Worm (Caenorhabditis elegans) whole organism, midembryonic: Measurements from ENCODE around the gene F02D8.9.
A peak's percentile ranks its signal among the peaks of the same experiment; 100 is the strongest.

Experiments used
- T22C8.4 ChIP-seq: fragments of 200-800 bp; sonication (Bioruptor generic); IDR thresholded peaks from 2 replicates; pipeline ENCODE4 v1.3.6; 2022; ENCODE audit warnings: missing genetic modification characterization, missing compliant biosample characterization
- cog-1 ChIP-seq: sonication (generic microtip); optimal IDR thresholded peaks from 2 replicates; lab custom pipeline; 2016; ENCODE audit warnings: missing genetic modification characterization, missing compliant biosample characterization
- flt-1 ChIP-seq: fragments of 200-800 bp; sonication (Bioruptor generic); IDR thresholded peaks from 2 replicates; pipeline ENCODE4 v1.3.6; 2022; ENCODE audit warnings: missing genetic modification characterization, missing compliant biosample characterization
- klf-2 ChIP-seq: fragments of 200-800 bp; sonication (Bioruptor generic); conservative IDR thresholded peaks from 2 replicates; pipeline ENCODE4 v1.3.6; 2022; ENCODE audit warnings: missing genetic modification reagents, missing genetic modification characterization, missing compliant biosample characterization
- med-1 ChIP-seq: sonication (generic microtip); optimal IDR thresholded peaks from 2 replicates; lab custom pipeline; 2017; ENCODE audit warnings: missing genetic modification characterization, mild to moderate bottlenecking, missing compliant biosample characterization, antibody characterized with exemption, missing genetic modification reagents; ENCODE audit not compliant: insufficient read depth
- ref-1 ChIP-seq: fragments of 200-800 bp; sonication (Bioruptor generic); conservative IDR thresholded peaks from 2 replicates; pipeline ENCODE4 v1.3.6; 2022; ENCODE audit warnings: missing genetic modification reagents, missing genetic modification characterization, missing compliant biosample characterization
- tab-1 ChIP-seq: fragments of 200-800 bp; sonication (Bioruptor generic); IDR thresholded peaks from 2 replicates; pipeline ENCODE4 v1.3.6; 2022; ENCODE audit warnings: missing genetic modification characterization, missing compliant biosample characterization
- ztf-23 ChIP-seq: fragments of 200-800 bp; sonication (Bioruptor generic); IDR thresholded peaks from 2 replicates; pipeline ENCODE4 v1.3.6; 2022; ENCODE audit warnings: missing genetic modification reagents, missing genetic modification characterization, missing compliant biosample characterization
- ztf-29 ChIP-seq: fragments of 200-800 bp; sonication (Bioruptor generic); IDR thresholded peaks from 2 replicates; pipeline ENCODE4 v1.3.6; 2022; ENCODE audit warnings: missing genetic modification reagents, missing genetic modification characterization, missing compliant biosample characterization

Gene F02D8.9

DNA sequence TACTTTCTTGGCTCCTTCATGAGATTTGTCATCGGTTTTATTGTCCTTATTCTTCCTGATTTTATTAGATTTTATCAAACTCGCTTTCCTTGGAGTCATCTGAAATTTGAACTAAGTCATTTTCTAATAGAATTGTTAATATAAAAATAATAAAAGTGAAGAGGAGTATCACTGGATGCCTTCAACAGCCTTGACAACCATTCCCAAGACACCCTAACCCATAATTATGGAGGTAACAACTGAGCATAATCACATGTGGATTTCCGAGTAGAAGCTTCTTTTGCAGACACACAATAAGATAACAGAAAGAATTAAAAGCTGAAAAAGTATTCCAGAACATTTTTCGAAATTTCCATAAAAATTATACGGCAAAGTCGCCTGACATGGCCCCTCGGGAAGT lies at the start of gene F02D8.9:
TSS of gene F02D8.9 (minus strand) at position 101 of the 400 bp plus-strand sequence.
- no peak for TF ChIP-seq med-1 (GFP tag; lab: Kevin White, UChicago)

DNA sequence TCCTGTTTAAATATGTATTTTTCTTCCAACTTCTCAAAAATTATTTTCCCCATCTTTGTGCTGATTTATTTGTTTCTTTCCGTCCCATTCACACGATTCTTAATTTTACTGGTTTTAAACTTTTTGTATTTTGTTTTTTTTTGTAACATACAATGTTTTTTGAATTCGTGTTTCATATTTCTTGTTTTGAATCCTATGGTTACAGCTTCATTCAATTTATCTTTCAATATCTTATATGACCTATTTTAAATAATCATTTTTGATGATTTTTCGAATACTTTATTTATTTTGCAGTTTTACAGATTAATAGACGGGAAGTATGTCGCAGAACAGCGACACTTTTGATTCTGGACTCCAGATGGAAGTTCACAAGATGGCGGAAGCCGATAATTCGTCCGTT lies 49.2 kb upstream of the F02D8.9 start, which contains the start of gene hrde-2:
TSS of gene hrde-2 (plus strand) at position 301 of the 400 bp plus-strand sequence.
- TF ChIP-seq T22C8.4 (GFP tag; lab: Robert Waterston, UW) (no peak), cog-1 (tag; lab: Kevin White, UChicago) (no peak), klf-2 (GFP tag; lab: Robert Waterston, UW) (no peak), flt-1 (GFP tag; lab: Robert Waterston, UW) (no peak), med-1 (GFP tag; lab: Kevin White, UChicago) (no peak)

DNA sequence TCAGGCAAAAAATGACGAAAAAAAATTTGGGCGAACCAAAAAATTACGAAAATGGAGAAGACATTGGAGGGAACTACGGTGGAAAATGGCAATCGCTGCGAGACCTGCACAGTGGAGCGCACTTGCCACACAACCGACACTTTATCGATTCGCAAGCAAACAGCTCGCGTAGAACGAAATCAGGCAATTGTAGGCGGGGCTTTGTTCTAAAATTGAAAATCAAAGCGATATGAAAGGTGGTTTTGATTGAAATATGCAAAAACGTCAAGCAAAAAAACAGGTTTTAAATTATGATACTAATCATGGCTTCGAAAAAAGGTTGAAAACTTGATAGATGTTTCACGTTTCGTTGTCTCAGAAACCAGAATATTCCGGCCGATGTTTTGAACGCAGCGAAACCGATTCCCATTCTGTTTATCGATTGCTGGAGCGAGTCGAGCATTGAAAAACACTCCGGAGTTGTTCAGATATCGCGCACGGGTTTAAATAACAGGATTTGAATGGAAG lies 46.7 kb upstream of the F02D8.9 start, which contains the start of the genes fib-1 and mut-15:
TSS of gene fib-1 (minus strand) at position 40 of the 507 bp plus-strand sequence.
TSS of gene mut-15 (plus strand) at position 360 of the 507 bp plus-strand sequence.
- TF ChIP-seq ztf-29: 0 out of 2 replicates have a peak, but pooled peaks have one; percentile 26
- TF ChIP-seq med-1 (GFP tag; lab: Kevin White, UChicago): no peak
- TF ChIP-seq flt-1 (GFP tag; lab: Robert Waterston, UW): peak; percentile 82
- 0 out of 2 replicates have a peak, but pooled peaks have one; percentile 31 for TF ChIP-seq ref-1 (GFP tag; lab: Robert Waterston, UW)
- peak; percentile 73 for TF ChIP-seq T22C8.4 (GFP tag; lab: Robert Waterston, UW)
- TF ChIP-seq tab-1 (GFP tag; lab: Robert Waterston, UW): no peak
- TF ChIP-seq cog-1 (tag; lab: Kevin White, UChicago): peak; percentile 93
- peak; percentile 72 for TF ChIP-seq ztf-23 (GFP tag; lab: Robert Waterston, UW)
- 0 out of 2 replicates have a peak, but pooled peaks have one; percentile 38 for TF ChIP-seq klf-2 (GFP tag; lab: Robert Waterston, UW)

DNA sequence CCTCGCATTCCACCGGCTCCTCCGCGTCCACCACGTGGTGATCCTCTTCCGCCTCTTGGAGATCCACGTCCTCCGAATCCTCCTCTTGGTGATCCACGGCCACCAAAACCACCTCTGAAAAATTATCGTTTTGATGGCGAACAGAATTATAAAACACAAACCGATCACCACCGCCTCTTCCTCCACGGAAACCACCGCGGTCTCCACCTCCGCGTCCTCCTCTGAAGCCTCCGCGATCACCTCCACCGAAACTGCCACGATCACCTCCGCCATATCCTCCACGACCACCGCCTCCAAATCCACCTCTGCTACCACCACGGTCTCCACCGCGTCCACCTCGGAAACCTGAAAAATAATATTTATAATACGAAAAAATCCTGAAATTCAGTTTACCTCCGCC lies 46.0 kb upstream of the F02D8.9 start:
- TF ChIP-seq ref-1 (GFP tag; lab: Robert Waterston, UW) (no peak), flt-1 (GFP tag; lab: Robert Waterston, UW) (no peak), klf-2 (GFP tag; lab: Robert Waterston, UW) (no peak), cog-1 (tag; lab: Kevin White, UChicago) (no peak), med-1 (GFP tag; lab: Kevin White, UChicago) (no peak), ztf-23 (GFP tag; lab: Robert Waterston, UW) (no peak), ztf-29 (no peak), T22C8.4 (GFP tag; lab: Robert Waterston, UW) (no peak), tab-1 (GFP tag; lab: Robert Waterston, UW) (no peak)

DNA sequence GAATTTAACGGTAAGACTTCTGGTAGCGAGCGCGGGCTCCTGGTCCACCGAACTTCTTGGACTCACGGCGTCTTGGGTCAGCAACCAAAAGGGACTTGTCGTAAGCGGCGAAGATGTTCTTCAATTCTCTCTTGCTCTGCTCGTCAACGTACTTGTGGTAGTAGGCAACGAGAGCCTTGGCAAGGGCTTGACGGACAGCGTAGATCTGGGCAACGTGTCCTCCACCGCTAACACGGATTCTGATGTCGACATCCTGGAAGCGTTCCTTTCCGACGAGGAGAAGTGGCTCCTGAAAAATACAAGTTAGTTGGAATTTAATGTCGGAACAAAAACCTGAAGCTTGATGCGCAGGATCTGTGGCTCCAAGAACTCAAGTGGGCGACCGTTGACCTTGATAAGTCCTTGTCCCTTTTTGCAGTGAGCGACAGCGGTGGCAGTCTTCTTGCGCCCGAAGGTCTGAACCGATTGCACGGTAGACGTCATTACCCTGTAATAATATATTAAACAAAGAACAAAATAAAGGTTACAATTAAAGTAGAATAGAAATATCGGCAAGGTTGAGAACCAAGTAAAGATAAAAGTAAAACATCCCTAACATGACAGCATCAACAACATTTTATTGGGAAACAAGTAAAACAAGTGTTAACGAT lies 44.6 kb upstream of the F02D8.9 start, which contains the start of gene rps-16:
TSS of gene rps-16 (minus strand) at position 487 of the 650 bp plus-strand sequence.
- TF ChIP-seq med-1 (GFP tag; lab: Kevin White, UChicago) (no peak), ref-1 (GFP tag; lab: Robert Waterston, UW) (no peak), flt-1 (GFP tag; lab: Robert Waterston, UW) (0 out of 2 replicates have a peak, but pooled peaks have one; percentile 6)

DNA sequence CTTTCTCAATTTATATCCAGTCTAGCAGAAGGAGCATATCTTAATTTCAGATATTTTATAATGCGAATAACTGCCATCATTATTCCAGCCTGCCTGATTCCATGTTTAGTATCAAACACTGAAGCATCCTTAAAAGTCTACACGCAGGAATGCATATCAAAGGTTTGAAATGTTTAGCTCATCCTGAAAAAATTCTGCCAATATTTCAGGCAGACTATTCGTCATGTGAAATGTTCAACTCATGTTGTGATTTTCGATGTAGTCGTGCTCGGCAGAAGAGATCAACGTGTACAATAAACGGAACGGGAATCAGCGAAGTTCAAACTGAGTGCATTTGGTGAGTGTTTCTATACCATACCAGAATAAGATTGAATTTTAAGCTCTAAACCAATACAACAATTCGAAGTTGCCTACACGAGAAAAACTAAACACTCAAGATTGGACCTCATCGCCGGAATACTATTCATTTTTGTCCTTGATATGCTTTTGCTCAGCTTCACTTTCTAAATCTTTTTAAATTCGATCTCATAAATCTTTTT lies 44.0 kb upstream of the F02D8.9 start, which contains the start of gene T01C3.11:
TSS of gene T01C3.11 (plus strand) at position 51 of the 539 bp plus-strand sequence.
- no peak for TF ChIP-seq tab-1 (GFP tag; lab: Robert Waterston, UW)
- no peak for TF ChIP-seq flt-1 (GFP tag; lab: Robert Waterston, UW)
- TF ChIP-seq cog-1 (tag; lab: Kevin White, UChicago): no peak
- TF ChIP-seq ref-1 (GFP tag; lab: Robert Waterston, UW): no peak
- TF ChIP-seq ztf-29: no peak
- TF ChIP-seq T22C8.4 (GFP tag; lab: Robert Waterston, UW): no peak
- TF ChIP-seq ztf-23 (GFP tag; lab: Robert Waterston, UW): no peak
- no peak for TF ChIP-seq med-1 (GFP tag; lab: Kevin White, UChicago)
- no peak for TF ChIP-seq klf-2 (GFP tag; lab: Robert Waterston, UW)

DNA sequence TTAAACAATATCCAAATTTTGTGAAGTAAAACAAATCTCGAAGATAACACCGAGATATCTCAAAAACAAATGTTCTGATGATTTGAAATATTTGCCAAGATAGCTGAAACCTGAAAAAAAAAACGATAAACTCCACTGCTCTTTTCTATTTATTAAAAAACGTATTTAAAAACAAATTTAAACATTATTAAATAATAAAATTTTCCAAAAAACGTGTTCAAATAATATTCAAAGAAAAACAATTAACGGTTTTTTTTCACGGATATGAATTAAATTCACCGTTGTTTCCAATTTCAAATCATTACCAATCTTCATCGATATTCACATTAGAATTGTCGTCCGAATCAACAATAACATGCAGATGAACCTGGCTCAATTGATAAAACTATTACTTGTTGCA lies 40.7 kb upstream of the F02D8.9 start, which contains the start of gene irld-14:
TSS of gene irld-14 (plus strand) at position 301 of the 400 bp plus-strand sequence.
- TF ChIP-seq ref-1 (GFP tag; lab: Robert Waterston, UW) (no peak), cog-1 (tag; lab: Kevin White, UChicago) (no peak), flt-1 (GFP tag; lab: Robert Waterston, UW) (no peak), ztf-29 (no peak), T22C8.4 (GFP tag; lab: Robert Waterston, UW) (no peak)

DNA sequence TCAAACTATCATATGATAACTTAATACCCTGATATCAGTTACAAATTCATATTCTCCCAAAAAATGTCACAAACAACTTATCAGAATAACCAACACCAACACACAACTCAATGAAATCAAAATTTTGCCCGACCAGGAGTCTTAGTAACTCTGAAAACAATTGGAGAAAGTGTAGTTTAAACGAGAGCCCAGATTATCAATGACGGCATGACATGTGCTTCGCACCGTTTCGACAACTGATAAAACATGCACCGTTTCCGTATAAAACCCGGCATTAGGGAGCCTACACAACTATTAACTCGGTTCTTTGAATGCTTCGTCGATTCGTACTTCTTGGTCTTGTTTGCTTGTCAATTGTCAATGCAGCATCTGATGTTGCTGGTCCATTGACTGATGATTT lies 38.0 kb upstream of the F02D8.9 start, which contains the start of gene fil-1:
TSS of gene fil-1 (plus strand) at position 219 of the 400 bp plus-strand sequence.
- TF ChIP-seq T22C8.4 (GFP tag; lab: Robert Waterston, UW) (no peak), ref-1 (GFP tag; lab: Robert Waterston, UW) (no peak), ztf-29 (no peak), klf-2 (GFP tag; lab: Robert Waterston, UW) (no peak)

DNA sequence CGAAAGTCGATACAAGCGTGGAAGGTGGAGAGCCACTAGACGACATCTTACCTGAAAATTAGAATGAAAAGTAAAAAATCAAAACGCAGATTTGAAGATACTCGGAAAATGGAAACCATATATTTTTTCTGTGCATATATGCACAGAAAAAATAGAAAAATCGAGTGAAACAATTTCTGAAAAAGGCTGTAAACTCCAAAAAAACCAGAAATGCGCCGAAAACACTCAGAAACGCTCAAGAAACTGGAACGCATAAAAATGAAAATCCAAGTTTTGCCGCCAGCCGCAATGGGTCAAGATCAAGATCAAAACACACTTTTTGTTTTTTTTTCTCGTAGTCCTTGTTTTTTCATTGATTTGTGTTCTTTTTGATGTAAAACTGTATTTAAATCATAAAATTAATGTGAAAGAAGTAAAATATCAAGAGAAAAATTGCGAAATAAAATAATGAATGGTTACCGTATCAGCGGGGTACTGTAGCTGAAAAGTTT lies 37.1 kb upstream of the F02D8.9 start, which contains the start of gene T01C3.3:
TSS of gene T01C3.3 (minus strand) at position 51 of the 491 bp plus-strand sequence.
- TF ChIP-seq klf-2 (GFP tag; lab: Robert Waterston, UW) (no peak), med-1 (GFP tag; lab: Kevin White, UChicago) (no peak), ztf-29 (no peak), T22C8.4 (GFP tag; lab: Robert Waterston, UW) (no peak), tab-1 (GFP tag; lab: Robert Waterston, UW) (no peak), flt-1 (GFP tag; lab: Robert Waterston, UW) (no peak), ztf-23 (GFP tag; lab: Robert Waterston, UW) (no peak), ref-1 (GFP tag; lab: Robert Waterston, UW) (no peak)
